Worm (Caenorhabditis elegans): Measurements from ENCODE around the gene T25B9.9.

DNA sequence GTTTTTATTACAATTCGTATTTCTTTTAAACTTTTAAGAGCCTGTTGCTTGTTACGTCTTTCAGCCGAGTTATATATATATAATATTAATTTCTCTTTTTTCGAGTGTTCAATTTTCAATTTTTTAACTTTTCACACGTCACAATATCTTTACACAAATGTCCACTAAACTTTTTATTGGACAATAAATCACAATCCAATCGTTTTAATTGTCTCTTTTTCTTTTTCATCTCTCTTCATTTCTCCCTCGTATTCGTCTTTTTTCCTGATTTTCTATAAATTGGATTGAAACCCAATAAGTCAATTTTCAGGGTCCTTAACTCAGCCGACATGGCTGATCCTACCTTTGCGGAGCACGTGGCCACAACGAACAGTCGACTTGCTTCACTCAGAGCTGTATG, 42.6 kb downstream of the T25B9.9 start, which contains the start of gene miz-1:
- TF ChIP-seq sptf-1 (tag; optimal IDR thresholded peaks at IDR 0.05) (no peak), ztf-11 (tag; optimal IDR thresholded peaks at IDR 0.05) (no peak), sem-2 (GFP tag; optimal IDR thresholded peaks at IDR 0.05) (no peak), lin-32 (GFP tag; optimal IDR thresholded peaks at IDR 0.05) (no peak), ceh-39 (tag; optimal IDR thresholded peaks at IDR 0.05) (no peak)

Measured in whole organism, mixed stage, embryonic.